Worm (Caenorhabditis elegans): Measurements from ENCODE around the gene T01B7.13.

DNA sequence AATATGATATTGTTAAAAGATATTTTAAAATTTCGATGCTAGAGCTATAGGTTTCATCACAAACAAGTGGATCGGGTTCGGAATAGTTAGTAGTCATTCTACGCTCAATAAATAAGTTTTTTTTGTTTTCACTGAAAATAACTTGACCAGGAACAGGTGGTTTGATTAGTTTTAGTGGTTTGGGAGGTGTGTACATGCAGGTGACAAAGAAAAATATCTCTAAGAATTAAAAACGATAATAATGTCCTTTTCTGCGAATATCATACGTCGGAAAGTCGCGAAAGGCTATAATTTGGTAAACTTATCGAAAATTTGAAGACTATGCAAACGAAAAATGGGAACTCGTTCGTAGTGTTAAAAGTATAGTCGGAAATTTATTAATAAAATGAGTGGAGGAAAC is 4.9 kb upstream of the T01B7.13 start, which contains the start of gene srg-15:
- TF ChIP-seq hlh-8 (tag; optimal IDR thresholded peaks at IDR 0.05) (no peak), ceh-22 (tag; optimal IDR thresholded peaks at IDR 0.05) (no peak), madf-2 (tag; optimal IDR thresholded peaks at IDR 0.05) (no peak)

All from whole organism, late embryonic.